Fruit fly (Drosophila melanogaster): ENCODE data around the gene CG14191.

The CG14191 gene

DNA sequence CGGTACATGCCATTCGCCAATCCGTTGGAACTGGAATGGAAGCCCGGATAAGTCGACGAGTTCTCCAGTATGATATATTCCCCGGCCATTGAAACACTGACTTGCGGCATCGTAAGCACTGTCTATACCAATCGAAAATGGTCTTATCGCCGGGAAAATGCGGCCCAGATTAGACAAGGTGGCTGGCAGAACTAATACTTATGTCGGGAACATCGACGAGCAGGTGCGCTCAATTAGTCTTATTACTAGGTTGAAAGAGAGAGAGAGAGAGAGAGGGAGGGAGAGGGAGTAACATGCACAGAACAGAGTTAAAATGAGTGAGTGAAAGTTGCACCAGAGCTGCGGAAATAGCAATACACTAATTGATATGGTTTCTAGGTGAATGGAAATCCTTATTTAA, 45.8 kb downstream of the CG14191 start, which contains the start of gene tgy:
tgy (minus strand) TSS at position 101 of the 400 bp plus-strand sequence.
- no peak for TF ChIP-seq lz (GFP tag; optimal IDR thresholded peaks at IDR 0.05)
- TF ChIP-seq CG31627 (GFP tag; optimal IDR thresholded peaks at IDR 0.05) = no peak
- no peak for TF ChIP-seq CG15336 (GFP tag; IDR thresholded peaks at IDR 0.05)
- no peak for TF ChIP-seq vri (GFP tag; optimal IDR thresholded peaks at IDR 0.05)

Data from whole organism, prepupa.